Fruit fly (Drosophila melanogaster): ENCODE results near the gene crok.

Gene crok

DNA sequence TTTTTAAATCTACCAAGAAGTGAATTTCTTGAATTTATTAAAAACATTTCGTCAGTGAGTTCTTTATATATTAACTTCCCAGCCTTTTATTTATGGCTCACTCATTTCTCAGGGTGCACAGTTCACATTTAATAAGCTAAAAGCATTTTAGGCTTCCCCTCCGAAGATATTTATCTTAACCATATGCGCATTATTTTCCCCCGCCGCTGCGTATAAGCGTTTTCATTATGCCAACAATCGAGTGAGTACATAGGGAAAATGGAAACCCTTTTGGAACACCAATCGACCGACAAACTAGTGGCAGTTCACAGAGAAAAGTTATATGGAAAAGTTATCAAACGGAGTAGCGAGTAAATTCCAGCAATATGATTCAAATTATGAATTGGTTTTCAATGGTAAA is 35.1 kb upstream of the crok start, which contains the start of gene Gr33a:
Gene Gr33a, plus strand, starts transcription at position 301 of the 400 bp plus-strand sequence.
- TF ChIP-seq Eip78C (GFP tag) (no peak), net (GFP tag; optimal IDR thresholded peaks at IDR 0.05) (no peak), Hr4 (GFP tag; optimal IDR thresholded peaks at IDR 0.05) (no peak), cyc (GFP tag; optimal IDR thresholded peaks at IDR 0.05) (no peak), OdsH (GFP tag; optimal IDR thresholded peaks at IDR 0.05) (no peak), CG10669 (GFP tag; optimal IDR thresholded peaks at IDR 0.05) (no peak), Gug (GFP tag; IDR thresholded peaks at IDR 0.05) (no peak), Sox14 (GFP tag; optimal IDR thresholded peaks at IDR 0.05) (no peak), CG3919 (GFP tag; optimal IDR thresholded peaks at IDR 0.05) (no peak), CG3032 (tag; optimal IDR thresholded peaks at IDR 0.05) (no peak), esn (GFP tag; optimal IDR thresholded peaks at IDR 0.05) (no peak), CG8632 (GFP tag; optimal IDR thresholded peaks at IDR 0.05) (no peak), CG31627 (GFP tag; optimal IDR thresholded peaks at IDR 0.05) (no peak), ss (GFP tag; optimal IDR thresholded peaks at IDR 0.05) (no peak), CG34406 (GFP tag; optimal IDR thresholded peaks at IDR 0.05) (no peak), CG8119 (GFP tag; IDR thresholded peaks at IDR 0.05) (no peak), dac (GFP tag; optimal IDR thresholded peaks at IDR 0.05) (no peak)

DNA sequence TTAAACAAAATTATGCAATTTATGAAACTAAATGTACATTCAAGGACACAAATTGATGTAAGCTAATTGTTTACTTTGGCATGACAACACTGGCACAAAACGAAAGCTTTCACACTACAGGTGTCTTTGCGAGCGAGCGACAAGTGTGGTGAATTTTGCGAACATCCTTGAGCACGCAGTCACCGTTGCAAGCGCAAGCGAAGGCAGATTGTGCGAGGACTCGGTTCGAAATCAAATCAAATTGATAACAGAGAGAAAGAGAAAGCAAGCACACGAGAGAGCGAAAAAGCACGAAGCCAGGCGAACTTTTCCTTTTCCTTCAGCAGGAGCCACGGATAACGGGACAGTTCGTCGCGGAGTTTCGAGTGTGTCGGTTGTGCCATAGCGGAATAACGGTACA is 30.3 kb upstream of the crok start, which contains the start of gene CG31760:
Gene CG31760, plus strand, starts transcription at position 342 of the 400 bp plus-strand sequence.
- TF ChIP-seq CG10631 (GFP tag; optimal IDR thresholded peaks at IDR 0.05) = no peak
- no peak for TF ChIP-seq lz (GFP tag; optimal IDR thresholded peaks at IDR 0.05)
- TF ChIP-seq acj6 (GFP tag; optimal IDR thresholded peaks at IDR 0.05) = no peak
- no peak for TF ChIP-seq CG6276 (GFP tag; optimal IDR thresholded peaks at IDR 0.05)
- no peak for TF ChIP-seq Sox102F (GFP tag; optimal IDR thresholded peaks at IDR 0.05)
- no peak for TF ChIP-seq CG6792 (GFP tag; optimal IDR thresholded peaks at IDR 0.05)
- TF ChIP-seq CG8119 (GFP tag; IDR thresholded peaks at IDR 0.05) = no peak
- TF ChIP-seq Lpt (GFP tag; optimal IDR thresholded peaks at IDR 0.05) = no peak
- no peak for TF ChIP-seq CG9139 (GFP tag; optimal IDR thresholded peaks at IDR 0.05)
- no peak for TF ChIP-seq CG11762 (GFP tag; optimal IDR thresholded peaks at IDR 0.05; ENCODE audit: insufficient read depth)
- TF ChIP-seq CG7368 (GFP tag; optimal IDR thresholded peaks at IDR 0.05) = no peak
- TF ChIP-seq CG8632 (GFP tag; optimal IDR thresholded peaks at IDR 0.05) = no peak
- TF ChIP-seq Gug (GFP tag; IDR thresholded peaks at IDR 0.05) = no peak
- no peak for TF ChIP-seq CG11902 (GFP tag; optimal IDR thresholded peaks at IDR 0.05)
- TF ChIP-seq fkh (GFP tag; optimal IDR thresholded peaks at IDR 0.05) = no peak
- TF ChIP-seq CG6808 (GFP tag; optimal IDR thresholded peaks at IDR 0.05) = no peak

DNA sequence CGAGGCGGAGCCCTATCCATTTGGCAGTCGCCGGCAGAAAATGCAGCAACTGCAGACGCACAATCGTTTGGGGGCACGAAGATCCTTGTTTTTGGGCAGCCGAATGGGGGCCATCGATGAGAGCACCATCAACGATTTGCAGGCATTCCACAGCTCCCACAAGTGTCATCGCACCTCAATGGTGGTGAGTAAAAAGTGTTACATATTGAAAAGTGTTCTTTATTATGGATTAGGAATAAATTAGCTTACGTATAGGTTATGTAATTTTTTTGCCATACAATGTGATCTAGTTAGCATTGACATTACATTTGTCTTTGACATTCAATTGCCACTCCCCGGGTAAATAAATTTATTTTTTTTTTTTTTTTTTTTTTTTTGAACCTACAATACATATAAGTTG is 11.3 kb upstream of the crok start, which contains the start of gene CG31861:
Gene CG31861, plus strand, starts transcription at position 301 of the 400 bp plus-strand sequence.
- no peak for TF ChIP-seq Hr39 (GFP tag; optimal IDR thresholded peaks at IDR 0.05)
- no peak for TF ChIP-seq Gug (GFP tag; IDR thresholded peaks at IDR 0.05)
- no peak for TF ChIP-seq CG32006 (GFP tag; optimal IDR thresholded peaks at IDR 0.05)
- TF ChIP-seq Blimp-1 (GFP tag; optimal IDR thresholded peaks at IDR 0.05) = no peak
- TF ChIP-seq topi (GFP tag; optimal IDR thresholded peaks at IDR 0.05) = no peak
- TF ChIP-seq CG8632 (GFP tag; optimal IDR thresholded peaks at IDR 0.05) = no peak

DNA sequence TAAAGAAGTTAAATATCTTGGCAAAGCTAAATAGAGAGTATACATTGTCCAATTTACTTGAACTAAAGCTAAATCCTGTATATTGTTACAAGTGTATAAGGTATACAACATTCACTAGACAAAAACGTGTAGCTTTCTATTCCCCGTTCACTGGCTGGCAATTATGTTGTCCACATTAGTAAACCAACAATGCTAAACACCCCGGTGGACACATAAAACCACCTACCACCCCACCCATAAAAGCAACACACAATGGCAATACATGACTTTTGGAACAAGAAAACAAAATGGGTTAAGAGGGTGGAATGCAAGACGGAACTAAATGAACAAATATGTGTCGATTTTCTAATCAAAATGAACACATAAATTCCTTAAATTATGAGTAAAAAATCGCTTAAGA is 8.8 kb upstream of the crok start, which contains the start of gene ZnT33D:
Gene ZnT33D, plus strand, starts transcription at position 301 of the 400 bp plus-strand sequence.
- TF ChIP-seq CG6276 (GFP tag; optimal IDR thresholded peaks at IDR 0.05) (no peak), CG11294 (GFP tag; IDR thresholded peaks at IDR 0.05) (no peak), Sox102F (GFP tag; optimal IDR thresholded peaks at IDR 0.05) (no peak)

DNA sequence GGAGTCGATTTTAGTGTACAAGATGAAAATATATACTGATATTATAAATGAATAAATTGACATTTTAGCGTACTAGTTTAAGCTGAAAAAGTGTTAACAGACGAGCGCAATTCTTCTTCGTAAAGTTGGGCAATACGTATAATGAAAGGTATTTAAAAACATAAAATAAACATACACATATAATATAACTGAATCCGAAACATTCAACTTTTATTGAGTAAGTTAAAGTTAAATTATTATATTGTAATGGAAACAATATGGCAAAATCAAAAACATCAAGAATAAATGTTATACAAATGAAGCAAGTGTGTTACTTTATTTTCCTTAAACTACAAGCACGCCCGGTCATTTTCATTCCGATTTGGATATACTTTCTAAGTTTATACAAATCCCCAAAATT is 2.5 kb upstream of the crok start, which contains the start of gene CG17217:
Gene CG17217, plus strand, starts transcription at position 301 of the 400 bp plus-strand sequence.
- no peak for TF ChIP-seq spab (GFP tag; optimal IDR thresholded peaks at IDR 0.05)
- no peak for TF ChIP-seq Blimp-1 (GFP tag; optimal IDR thresholded peaks at IDR 0.05)
- no peak for TF ChIP-seq CG11902 (GFP tag; optimal IDR thresholded peaks at IDR 0.05)
- no peak for TF ChIP-seq lz (GFP tag; optimal IDR thresholded peaks at IDR 0.05)
- no peak for TF ChIP-seq CG7368 (GFP tag; optimal IDR thresholded peaks at IDR 0.05)
- no peak for TF ChIP-seq CG1621 (tag; optimal IDR thresholded peaks at IDR 0.05)
- no peak for TF ChIP-seq CG10669 (GFP tag; optimal IDR thresholded peaks at IDR 0.05)
